Worm (Caenorhabditis elegans): ENCODE measurements around the gene T19D2.3.

T19D2.3 gene

ce11 chrX:3919689-3920088 is 19.4 kb upstream of the T19D2.3 start:
- TF ChIP-seq unc-39 (tag; optimal IDR thresholded peaks at IDR 0.05) (no peak), nhr-67 (tag; optimal IDR thresholded peaks at IDR 0.05) (no peak), mml-1 (tag; optimal IDR thresholded peaks at IDR 0.05) (no peak)

ce11 chrX:3920101-3920500 is 18.9 kb upstream of the T19D2.3 start, which contains the start of gene T22B2.2:
Gene T22B2.2 (plus strand): TSS chrX:3920401.
- TF ChIP-seq ama-1 (optimal IDR thresholded peaks at IDR 0.05): no peak
- TF ChIP-seq nhr-237 (tag; optimal IDR thresholded peaks at IDR 0.05): no peak
- TF ChIP-seq ceh-16 (tag; optimal IDR thresholded peaks at IDR 0.05): no peak
- TF ChIP-seq lsy-12 (tag; optimal IDR thresholded peaks at IDR 0.05): no peak
- no peak for TF ChIP-seq skn-1 (tag; optimal IDR thresholded peaks at IDR 0.05)
- no peak for TF ChIP-seq nhr-11 (tag; optimal IDR thresholded peaks at IDR 0.05)
- no peak for TF ChIP-seq mml-1 (tag; optimal IDR thresholded peaks at IDR 0.05)
- TF ChIP-seq nhr-23 (tag; optimal IDR thresholded peaks at IDR 0.05): no peak
- no peak for TF ChIP-seq nhr-12 (tag; optimal IDR thresholded peaks at IDR 0.05)
- TF ChIP-seq nhr-67 (tag; optimal IDR thresholded peaks at IDR 0.05): no peak
- no peak for TF ChIP-seq mdl-1 (tag; optimal IDR thresholded peaks at IDR 0.05)
- no peak for TF ChIP-seq lin-39 (tag; optimal IDR thresholded peaks at IDR 0.05)
- TF ChIP-seq unc-39 (tag; optimal IDR thresholded peaks at IDR 0.05): no peak
- TF ChIP-seq ztf-11 (tag; optimal IDR thresholded peaks at IDR 0.05): no peak
- no peak for TF ChIP-seq nhr-77 (tag; optimal IDR thresholded peaks at IDR 0.05)
- TF ChIP-seq elt-3 (tag; optimal IDR thresholded peaks at IDR 0.05): no peak
- TF ChIP-seq ZK546.5 (tag; optimal IDR thresholded peaks at IDR 0.05): no peak
- TF ChIP-seq elt-1 (tag; optimal IDR thresholded peaks at IDR 0.05): no peak

ce11 chrX:3920747-3921146 is 18.3 kb upstream of the T19D2.3 start:
- TF ChIP-seq fkh-2 (tag; optimal IDR thresholded peaks at IDR 0.05) (no peak), ama-1 (optimal IDR thresholded peaks at IDR 0.05) (no peak), pha-4 (tag; optimal IDR thresholded peaks at IDR 0.05) (no peak), lin-39 (tag; optimal IDR thresholded peaks at IDR 0.05) (no peak), ceh-28 (tag; optimal IDR thresholded peaks at IDR 0.05) (no peak), tbx-2 (tag; optimal IDR thresholded peaks at IDR 0.05) (no peak), unc-62 (GFP tag; optimal IDR thresholded peaks at IDR 0.05) (no peak), ceh-16 (tag; optimal IDR thresholded peaks at IDR 0.05) (no peak), R02D3.7 (tag; optimal IDR thresholded peaks at IDR 0.05) (no peak), elt-1 (tag; optimal IDR thresholded peaks at IDR 0.05) (no peak), egl-27 (tag; optimal IDR thresholded peaks at IDR 0.05) (no peak), elt-3 (tag; optimal IDR thresholded peaks at IDR 0.05) (no peak), hmg-11 (tag; optimal IDR thresholded peaks at IDR 0.05) (no peak), mdl-1 (tag; optimal IDR thresholded peaks at IDR 0.05) (no peak), pqm-1 (tag; optimal IDR thresholded peaks at IDR 0.05) (no peak), nhr-28 (tag; optimal IDR thresholded peaks at IDR 0.05) (no peak), mml-1 (tag; optimal IDR thresholded peaks at IDR 0.05) (no peak), elt-2 (tag; optimal IDR thresholded peaks at IDR 0.05) (no peak)

DNA sequence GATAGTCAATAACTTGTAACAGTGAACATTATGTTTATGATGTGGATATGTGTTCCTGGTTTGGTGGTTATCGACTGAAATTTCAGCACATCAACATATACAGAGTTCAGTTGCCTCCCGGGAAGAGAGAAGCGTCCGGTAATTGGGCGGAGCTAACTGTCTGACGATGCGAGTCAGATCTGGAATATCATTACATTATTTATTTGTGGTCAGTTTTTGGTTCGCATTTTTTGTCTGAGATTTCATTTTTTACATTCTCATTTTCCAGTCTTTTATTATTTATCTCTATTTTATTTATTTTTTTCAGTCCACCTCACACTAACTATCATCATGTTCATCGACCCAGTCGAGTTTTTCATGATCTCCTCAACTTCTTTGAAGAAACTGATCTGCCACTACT is 13.3 kb upstream of the T19D2.3 start, which contains the start of gene T22B2.1:
Gene T22B2.1 (plus strand): TSS at position 301 of the 400 bp plus-strand sequence.
- TF ChIP-seq ZK546.5 (tag; optimal IDR thresholded peaks at IDR 0.05): no peak
- no peak for TF ChIP-seq egl-5 (tag; optimal IDR thresholded peaks at IDR 0.05)
- TF ChIP-seq egl-27 (tag; optimal IDR thresholded peaks at IDR 0.05): no peak
- no peak for TF ChIP-seq elt-2 (tag; optimal IDR thresholded peaks at IDR 0.05)
- no peak for TF ChIP-seq R02D3.7 (tag; optimal IDR thresholded peaks at IDR 0.05)
- no peak for TF ChIP-seq elt-3 (tag; optimal IDR thresholded peaks at IDR 0.05)
- no peak for TF ChIP-seq aly-2 (tag; optimal IDR thresholded peaks at IDR 0.05)
- no peak for TF ChIP-seq eor-1 (tag; optimal IDR thresholded peaks at IDR 0.05)
- no peak for TF ChIP-seq snpc-4 (tag; optimal IDR thresholded peaks at IDR 0.05)
- TF ChIP-seq ztf-4 (tag; optimal IDR thresholded peaks at IDR 0.05): no peak
- no peak for TF ChIP-seq skn-1 (tag; optimal IDR thresholded peaks at IDR 0.05)
- no peak for TF ChIP-seq daf-12 (tag; optimal IDR thresholded peaks at IDR 0.05)
- TF ChIP-seq mml-1 (tag; optimal IDR thresholded peaks at IDR 0.05): no peak
- TF ChIP-seq nhr-237 (tag; optimal IDR thresholded peaks at IDR 0.05): no peak
- no peak for TF ChIP-seq elt-1 (tag; optimal IDR thresholded peaks at IDR 0.05)
- no peak for TF ChIP-seq nhr-12 (tag; optimal IDR thresholded peaks at IDR 0.05)
- TF ChIP-seq ceh-82 (tag; optimal IDR thresholded peaks at IDR 0.05): no peak
- no peak for TF ChIP-seq nhr-25 (tag; optimal IDR thresholded peaks at IDR 0.05)
- TF ChIP-seq nhr-76 (tag; optimal IDR thresholded peaks at IDR 0.05): no peak
- no peak for TF ChIP-seq ceh-28 (tag; optimal IDR thresholded peaks at IDR 0.05)

Measured in whole organism, L3 larva.